Worm (Caenorhabditis elegans): Measurements from ENCODE around the gene plx-2.
A peak's percentile ranks its signal among the peaks of the same experiment; 100 is the strongest.

plx-2 gene

ce11 chrII:14399595-14399994, 25.1 kb downstream of the plx-2 start (continued):
- TF ChIP-seq akir-1 (GFP tag; optimal IDR thresholded peaks at IDR 0.05) (no peak), cebp-2 (GFP tag; IDR thresholded peaks at IDR 0.05) (no peak), lag-1 (GFP tag; IDR thresholded peaks at IDR 0.05) (no peak), ztf-22 (GFP tag; optimal IDR thresholded peaks at IDR 0.05) (no peak), F49E8.2 (tag; optimal IDR thresholded peaks at IDR 0.05; ENCODE audit: insufficient read depth) (no peak), xnd-1 (tag; optimal IDR thresholded peaks at IDR 0.05) (no peak), madf-6 (GFP tag; IDR thresholded peaks at IDR 0.05) (no peak), egl-44 (GFP tag; IDR thresholded peaks at IDR 0.05) (no peak), let-607 (tag; optimal IDR thresholded peaks at IDR 0.05) (peak; percentile 80 to 87), B0261.1 (tag; optimal IDR thresholded peaks at IDR 0.05) (no peak), K12H6.12 (tag; optimal IDR thresholded peaks at IDR 0.05) (peak; percentile 58), nhr-90 (tag; optimal IDR thresholded peaks at IDR 0.05) (no peak), F39B2.1 (GFP tag; IDR thresholded peaks at IDR 0.05) (no peak), F33H1.4 (GFP tag; IDR thresholded peaks at IDR 0.05) (peak; percentile 34; the same call in 1 of the 2 replicates), B0019.2 (GFP tag; conservative IDR thresholded peaks at IDR 0.05) (no peak), snpc-3.4 (tag; optimal IDR thresholded peaks at IDR 0.05) (peak; percentile 15), zim-3 (tag; optimal IDR thresholded peaks at IDR 0.05) (no peak), lin-40 (tag; optimal IDR thresholded peaks at IDR 0.05) (peak; percentile 65), unc-62 (GFP tag; optimal IDR thresholded peaks at IDR 0.05) (no peak), hmg-20 (GFP tag; IDR thresholded peaks at IDR 0.05) (no peak), die-1 (tag; optimal IDR thresholded peaks at IDR 0.05) (no peak), ama-1 (optimal IDR thresholded peaks at IDR 0.05) (no peak), ama-1 (GFP tag; optimal IDR thresholded peaks at IDR 0.05) (peak in 1 of 2 experiments; percentile 5), tlf-1 (GFP tag; optimal IDR thresholded peaks at IDR 0.05) (peak; percentile 34), cebp-1 (GFP tag; IDR thresholded peaks at IDR 0.05) (peak; percentile 29; the same call in 1 of the 2 replicates), cebp-1 (tag; optimal IDR thresholded peaks at IDR 0.05) (peak; percentile 84), sea-2 (GFP tag; IDR thresholded peaks at IDR 0.05) (no peak), ceh-58 (GFP tag; IDR thresholded peaks at IDR 0.05) (no peak), repo-1 (tag; optimal IDR thresholded peaks at IDR 0.05) (no peak), T26A5.8 (tag; optimal IDR thresholded peaks at IDR 0.05) (no peak), F57C9.4 (tag; optimal IDR thresholded peaks at IDR 0.05) (no peak), pbrm-1 (GFP tag; IDR thresholded peaks at IDR 0.05) (peak; percentile 49; the same call in 1 of the 2 replicates), Y56A3A.18 (GFP tag; IDR thresholded peaks at IDR 0.05) (no peak), lin-35 (GFP tag; optimal IDR thresholded peaks at IDR 0.05) (peak in 1 of 3 experiments; percentile 87), ets-4 (GFP tag; optimal IDR thresholded peaks at IDR 0.05) (no peak), dox-1 (GFP tag; IDR thresholded peaks at IDR 0.05) (peak; percentile 36; the same call in 1 of the 2 replicates), ztf-6 (GFP tag; IDR thresholded peaks at IDR 0.05) (no peak), athp-1 (tag; optimal IDR thresholded peaks at IDR 0.05) (no peak), hsf-1 (GFP tag; IDR thresholded peaks at IDR 0.05) (no peak), ceh-91 (GFP tag; IDR thresholded peaks at IDR 0.05) (no peak), T07F8.4 (tag; optimal IDR thresholded peaks at IDR 0.05) (no peak), gei-17 (GFP tag; optimal IDR thresholded peaks at IDR 0.05) (no peak), lir-1 (GFP tag; conservative IDR thresholded peaks at IDR 0.05) (no peak), chd-7 (tag; optimal IDR thresholded peaks at IDR 0.05) (no peak), ekl-4 (GFP tag; IDR thresholded peaks at IDR 0.05) (peak; percentile 83), aptf-3 (GFP tag; IDR thresholded peaks at IDR 0.05) (no peak), snpc-1.3 (tag; optimal IDR thresholded peaks at IDR 0.05; ENCODE audit: insufficient read depth) (no peak), rpc-1 (optimal IDR thresholded peaks at IDR 0.05) (no peak), rpc-1 (tag; optimal IDR thresholded peaks at IDR 0.05) (no peak), unc-130 (GFP tag; optimal IDR thresholded peaks at IDR 0.05) (no peak)

All from whole organism, young adult.